Worm (Caenorhabditis elegans): Measurements from ENCODE around the gene srh-296.

DNA sequence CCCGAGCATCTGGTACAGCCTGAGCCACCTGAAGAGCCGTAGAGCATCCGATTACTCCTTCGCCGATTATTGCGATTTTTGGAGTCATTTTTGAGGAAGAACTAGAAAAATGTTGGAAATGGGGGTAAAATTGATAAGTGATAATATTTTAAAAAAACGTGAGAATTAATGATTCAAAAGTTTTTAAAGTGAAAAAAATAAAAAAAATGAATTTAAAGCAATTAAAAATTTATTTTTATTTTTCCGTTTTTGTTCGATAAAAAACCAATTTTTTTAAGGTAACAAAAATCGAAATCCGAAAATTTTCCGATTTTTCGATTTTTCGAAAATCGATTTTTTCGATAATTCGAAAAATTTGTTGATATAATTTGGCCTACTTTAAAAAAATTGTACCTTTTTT, 33.0 kb upstream of the srh-296 start, which contains the start of gene ddo-1:
- TF ChIP-seq hmbx-1 (tag; optimal IDR thresholded peaks at IDR 0.05), result no peak
- no peak for TF ChIP-seq flt-1 (GFP tag; IDR thresholded peaks at IDR 0.05)
- no peak for TF ChIP-seq ama-1 (optimal IDR thresholded peaks at IDR 0.05)
- TF ChIP-seq tra-4 (tag; optimal IDR thresholded peaks at IDR 0.05), result no peak

All from whole organism, early embryonic.